Fruit fly (Drosophila melanogaster): ENCODE measurements around the gene PhKgamma.

- TF ChIP-seq topi (GFP tag; optimal IDR thresholded peaks at IDR 0.05) (no peak), Smox (GFP tag; optimal IDR thresholded peaks at IDR 0.05) (peak; percentile 32), cyc (GFP tag; optimal IDR thresholded peaks at IDR 0.05) (no peak), vri (GFP tag; optimal IDR thresholded peaks at IDR 0.05) (peak; percentile 68), CG34406 (GFP tag; optimal IDR thresholded peaks at IDR 0.05) (no peak), CG11902 (GFP tag; optimal IDR thresholded peaks at IDR 0.05) (no peak), CG16779 (tag; optimal IDR thresholded peaks at IDR 0.05) (peak; percentile 33), dac (GFP tag; optimal IDR thresholded peaks at IDR 0.05) (no peak), Sox14 (GFP tag; optimal IDR thresholded peaks at IDR 0.05) (peak; percentile 36), Gug (GFP tag; IDR thresholded peaks at IDR 0.05) (no peak)
Observed at dm6 chrX:11713808-11714528, 19.0 kb downstream of the PhKgamma start.

Data from whole organism, prepupa.